Worm (Caenorhabditis elegans) whole organism, L1 larva: ENCODE results near the gene W03A5.1.

Source experiments
- dsc-1 ChIP-seq: sonication (generic microtip); optimal IDR thresholded peaks from 2 replicates; lab custom pipeline; 2016; ENCODE audit warnings: mild to moderate bottlenecking, missing genetic modification characterization, missing compliant biosample characterization
- egl-27 ChIP-seq, 2 experiments: fragments of 150-350 bp in 1 of 2; sonication (generic microtip); optimal IDR thresholded peaks; 3 replicates each; lab custom pipeline; 2017 to 2018; ENCODE audit warnings: missing biosample characterization in 2 of 2, missing genetic modification characterization in 2 of 2, missing genetic modification reagents in 2 of 2
- hpl-2 ChIP-seq: fragments of 150-350 bp; optimal IDR thresholded peaks from 2 replicates; lab custom pipeline; 2014; ENCODE audit warnings: missing biosample characterization, missing genetic modification reagents, missing genetic modification characterization
- lin-14 ChIP-seq: fragments of 200-800 bp; sonication (Bioruptor generic); optimal IDR thresholded peaks from 2 replicates; lab custom pipeline; 2018; ENCODE audit warnings: mild to moderate bottlenecking, missing genetic modification characterization, moderate library complexity, missing compliant biosample characterization
- lin-39 ChIP-seq: fragments of 150-350 bp; optimal IDR thresholded peaks from 2 replicates; lab custom pipeline; 2014; ENCODE audit warnings: missing biosample characterization, missing genetic modification reagents, missing genetic modification characterization
- nhr-77 ChIP-seq: fragments of 150-350 bp; optimal IDR thresholded peaks from 2 replicates; lab custom pipeline; 2014; ENCODE audit warnings: missing biosample characterization, missing genetic modification characterization
- unc-86 ChIP-seq: sonication (generic microtip); optimal IDR thresholded peaks from 2 replicates; lab custom pipeline; 2016; ENCODE audit warnings: missing genetic modification characterization, missing compliant biosample characterization

DNA sequence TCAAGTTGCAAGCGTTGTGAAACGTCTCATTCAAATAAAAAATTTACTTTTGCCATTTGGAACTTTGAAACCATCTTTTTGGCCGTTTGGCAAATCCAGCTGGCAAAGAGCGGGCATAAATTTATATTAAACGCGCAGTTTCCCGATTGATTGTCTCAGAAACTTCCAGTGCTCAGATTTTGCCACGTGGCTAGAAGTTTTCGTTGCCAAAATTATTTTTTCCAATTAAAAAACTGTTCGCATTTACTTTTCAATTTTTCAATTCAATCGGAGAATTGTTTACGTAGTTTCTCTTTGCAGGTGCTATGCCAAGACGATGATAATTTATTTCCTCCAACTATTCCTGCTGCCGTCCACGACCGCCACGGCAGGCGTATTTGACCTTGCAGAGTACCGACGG lies 45.6 kb downstream of the W03A5.1 start, which contains the start of gene F48E8.4:
- TF ChIP-seq lin-14 (GFP tag; lab: Kevin White, UChicago) (no peak), unc-86 (tag; lab: Kevin White, UChicago) (no peak), lin-39 (tag; lab: Kevin White, UChicago) (no peak), egl-27 (tag; optimal IDR thresholded peaks at IDR 0.05; lab: Kevin White, UChicago) (no peak), dsc-1 (tag; lab: Kevin White, UChicago) (no peak), nhr-77 (tag; lab: Kevin White, UChicago) (no peak), hpl-2 (GFP tag; lab: Kevin White, UChicago) (no peak)
